Fruit fly (Drosophila melanogaster) Kc167 (cell line): ENCODE measurements around the gene GstT4.

ENCODE experiments used
- Myc ChIP-seq: fragments of >200 bp; optimal IDR thresholded peaks from 2 replicates; lab custom pipeline; 2017; ENCODE audit warnings: missing external identifiers
- Sin3A ChIP-seq: fragments of >200 bp; optimal IDR thresholded peaks from 2 replicates; lab custom pipeline; 2018; ENCODE audit warnings: missing external identifiers
- h ChIP-seq: fragments of >200 bp; optimal IDR thresholded peaks from 3 replicates; lab custom pipeline; 2018; ENCODE audit warnings: missing external identifiers
- insv ChIP-seq: fragments of >200 bp; optimal IDR thresholded peaks from 3 replicates; lab custom pipeline; 2018; ENCODE audit warnings: missing external identifiers
- psq ChIP-seq: fragments of >200 bp; optimal IDR thresholded peaks from 2 replicates; lab custom pipeline; 2017; ENCODE audit warnings: missing external identifiers
- ttk ChIP-seq: sonication (Bioruptor generic); optimal IDR thresholded peaks from 2 replicates; lab custom pipeline; 2017; ENCODE audit warnings: missing external identifiers

Gene GstT4

DNA sequence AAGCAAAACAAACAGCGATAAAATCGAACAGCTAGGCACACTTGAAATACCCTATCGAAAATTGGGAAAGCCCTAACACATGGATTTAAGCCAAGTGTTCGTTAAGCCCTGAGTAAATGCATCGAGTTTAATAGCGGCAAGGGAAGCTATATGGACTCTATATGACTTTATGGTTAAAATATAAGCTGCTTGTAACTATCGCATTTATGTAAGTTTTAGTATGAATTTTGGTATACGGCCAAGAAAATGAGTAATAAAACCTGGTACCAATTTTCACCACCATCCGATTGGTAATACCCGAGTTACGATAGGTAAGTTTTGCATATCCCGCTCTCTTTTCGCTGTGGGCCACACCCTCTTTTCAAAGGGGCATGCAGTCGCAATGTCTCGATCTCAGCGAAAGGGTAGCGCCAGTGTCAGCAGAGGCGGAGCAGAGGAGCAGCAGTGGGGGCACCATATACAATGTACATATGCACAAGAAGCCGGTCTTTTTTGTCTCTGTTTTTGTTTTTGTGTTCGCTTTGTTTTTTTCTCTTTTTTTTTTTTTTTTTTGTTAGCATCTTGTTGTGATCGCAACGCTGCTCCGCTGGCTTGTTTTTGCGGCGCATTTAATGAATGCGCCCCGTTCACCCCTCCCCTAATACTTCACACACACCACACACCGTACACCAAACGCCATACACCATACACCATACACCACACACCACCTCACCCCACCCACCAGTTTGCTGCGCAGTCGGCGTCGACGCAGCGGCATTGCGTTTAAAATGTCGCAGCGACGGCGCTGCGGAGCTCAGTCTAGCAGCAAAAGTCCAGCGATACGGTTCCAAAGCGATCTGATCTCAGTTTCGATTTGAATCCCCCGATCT is at the start of gene GstT4:
TSS of gene GstT4 (plus strand) at position 788 of the 869 bp plus-strand sequence.
- peak; percentile 73 for TF ChIP-seq psq (lab: Kevin White, UChicago)
- TF ChIP-seq Sin3A (lab: Kevin White, UChicago): no peak

DNA sequence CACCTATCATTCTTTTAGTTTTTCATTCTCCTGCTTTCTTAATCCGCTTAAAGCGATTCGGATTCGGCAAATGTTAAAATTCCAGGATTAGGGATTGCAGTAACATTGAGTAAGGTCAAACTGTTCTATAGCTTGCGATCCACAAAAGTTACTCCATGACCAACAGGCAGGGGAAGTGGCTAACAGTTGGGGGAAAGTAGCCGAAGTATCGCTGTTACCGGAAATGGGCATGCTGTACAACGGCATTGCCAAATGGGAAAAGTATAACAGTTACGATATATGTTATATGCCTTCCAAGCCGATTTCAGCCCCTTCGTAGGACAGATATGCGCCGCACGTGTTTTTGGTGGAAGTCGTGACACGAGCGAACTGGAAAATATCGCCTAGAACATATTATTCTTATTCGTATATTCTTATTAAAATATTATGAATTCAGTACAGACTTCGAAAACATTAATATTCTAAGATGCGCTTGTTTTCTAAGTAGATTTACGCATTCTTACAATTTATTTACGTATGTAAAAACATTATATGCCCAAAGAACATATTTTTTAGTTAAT is 46.2 kb upstream of the GstT4 start:
- TF ChIP-seq Myc (lab: Kevin White, UChicago): no peak
- no peak for TF ChIP-seq ttk
- TF ChIP-seq psq (lab: Kevin White, UChicago): no peak
- TF ChIP-seq Sin3A (lab: Kevin White, UChicago): no peak
- TF ChIP-seq h (lab: Kevin White, UChicago): no peak
- TF ChIP-seq insv: no peak

- TF ChIP-seq psq (lab: Kevin White, UChicago): no peak
- TF ChIP-seq ttk: no peak
- TF ChIP-seq h (lab: Kevin White, UChicago): no peak
- no peak for TF ChIP-seq Sin3A (lab: Kevin White, UChicago)
- no peak for TF ChIP-seq Myc (lab: Kevin White, UChicago)
- no peak for TF ChIP-seq insv
Measured at dm6 chrX:13358948-13359347, 45.6 kb upstream of the GstT4 start, which contains the start of gene Syt12. TSS of gene Syt12 (plus strand) at chrX:13359248.

DNA sequence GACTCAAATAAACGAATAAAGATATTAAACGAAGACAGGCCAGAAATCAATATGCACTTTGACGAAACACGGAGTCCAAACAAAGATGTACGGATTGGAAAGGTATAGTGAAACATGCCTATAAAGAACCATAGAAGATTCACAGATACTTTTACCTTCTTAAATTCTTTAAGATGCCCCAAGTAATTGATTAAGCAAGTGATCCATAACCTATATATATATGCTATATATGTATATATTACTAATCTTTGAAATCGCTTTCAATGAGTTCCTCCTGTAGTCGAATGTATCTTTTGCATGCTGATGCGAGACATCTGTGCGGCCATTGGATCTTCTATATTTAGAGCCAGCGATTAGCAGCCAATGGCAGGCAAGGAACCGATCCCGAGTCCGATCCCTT is 36.4 kb upstream of the GstT4 start, which contains the start of gene dmrt11E:
TSS of gene dmrt11E (plus strand) at position 43 of the 400 bp plus-strand sequence.
- TF ChIP-seq Sin3A (lab: Kevin White, UChicago): no peak
- no peak for TF ChIP-seq h (lab: Kevin White, UChicago)
- no peak for TF ChIP-seq ttk
- no peak for TF ChIP-seq Myc (lab: Kevin White, UChicago)
- no peak for TF ChIP-seq psq (lab: Kevin White, UChicago)
- no peak for TF ChIP-seq insv

DNA sequence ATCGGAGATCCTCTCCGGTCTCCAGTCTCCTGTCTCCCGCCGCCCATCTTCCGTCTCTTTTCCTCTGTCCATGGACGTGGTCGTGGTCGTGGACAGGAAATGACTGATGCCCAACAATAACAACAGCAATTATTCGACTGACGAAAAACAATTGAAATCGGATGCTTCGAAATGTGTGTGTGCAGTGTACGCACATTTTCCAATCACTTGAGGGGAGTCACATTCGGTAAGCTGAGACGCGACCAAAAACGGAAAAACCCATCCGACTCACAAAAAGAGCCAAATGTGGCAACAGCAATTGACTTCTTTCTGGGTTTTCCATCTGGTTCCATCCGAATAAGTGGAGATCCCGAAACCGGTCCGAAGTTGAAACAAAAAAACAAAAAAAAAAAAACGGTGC is 35.1 kb upstream of the GstT4 start:
- TF ChIP-seq Myc (lab: Kevin White, UChicago) (no peak), Sin3A (lab: Kevin White, UChicago) (no peak), h (lab: Kevin White, UChicago) (no peak), insv (no peak), psq (lab: Kevin White, UChicago) (no peak), ttk (no peak)

DNA sequence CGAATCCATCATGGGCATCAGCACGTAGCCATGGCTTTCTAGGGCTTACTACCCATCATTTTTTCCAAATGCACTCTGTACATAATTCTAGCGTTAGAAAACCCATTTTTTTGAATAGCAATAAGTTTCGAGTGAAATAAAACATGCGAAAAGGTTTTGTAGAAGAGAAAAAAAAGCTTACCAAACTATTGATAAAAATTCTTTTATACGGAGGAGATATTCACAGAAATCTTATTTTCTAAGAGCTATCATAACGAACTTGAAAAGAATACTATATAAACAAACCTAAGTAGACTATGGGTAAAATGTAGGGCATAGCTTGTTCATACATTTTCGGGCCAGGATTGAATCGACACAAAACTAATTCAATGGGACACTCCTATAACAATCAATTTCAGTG is 34.2 kb upstream of the GstT4 start, which contains the start of gene CG1640:
TSS of gene CG1640 (plus strand) at position 301 of the 400 bp plus-strand sequence.
- TF ChIP-seq psq (lab: Kevin White, UChicago): no peak
- TF ChIP-seq insv: no peak
- TF ChIP-seq Myc (lab: Kevin White, UChicago): no peak
- TF ChIP-seq ttk: no peak
- TF ChIP-seq h (lab: Kevin White, UChicago): no peak
- TF ChIP-seq Sin3A (lab: Kevin White, UChicago): no peak

DNA sequence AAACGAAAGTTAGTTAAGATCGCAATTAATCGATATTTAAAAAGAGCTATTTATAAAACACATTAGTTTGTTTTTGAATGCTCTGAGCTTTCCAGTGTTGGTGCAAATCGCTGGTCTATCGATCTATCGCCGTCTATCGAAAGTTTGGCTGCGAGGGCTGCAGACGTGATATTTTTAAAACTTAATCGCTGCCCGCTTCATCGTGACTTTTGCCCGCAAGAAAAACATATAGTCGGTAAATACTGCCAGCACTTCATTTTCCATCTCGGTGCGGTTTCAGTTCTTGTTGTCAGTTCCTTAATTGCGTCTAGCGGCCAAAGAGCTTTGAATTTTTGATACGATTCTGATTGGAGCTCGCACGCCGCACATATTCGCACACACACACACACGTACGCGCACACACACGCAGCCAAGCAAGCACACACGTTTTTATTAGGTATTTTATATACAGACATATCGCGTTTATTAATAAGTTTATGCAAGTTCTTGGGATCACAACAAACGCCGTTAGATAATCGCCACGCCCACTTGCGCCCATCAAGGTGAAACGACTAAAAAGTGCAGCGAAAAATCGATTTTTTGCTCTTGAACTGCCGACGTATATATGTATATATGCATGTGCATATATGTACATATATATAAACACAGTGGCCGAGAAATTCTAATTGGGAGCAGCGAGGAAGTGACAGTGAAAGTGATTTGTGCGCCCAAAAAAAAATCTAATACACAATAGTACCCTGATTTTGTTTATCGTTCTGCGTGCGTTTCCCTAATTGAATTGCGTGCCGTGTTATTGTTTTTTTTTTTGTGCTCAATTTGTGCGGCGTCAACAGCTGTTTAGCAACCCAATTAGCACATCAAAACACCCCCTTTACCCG is 33.5 kb upstream of the GstT4 start:
- no peak for TF ChIP-seq ttk
- TF ChIP-seq insv: no peak
- TF ChIP-seq h (lab: Kevin White, UChicago): no peak
- TF ChIP-seq Myc (lab: Kevin White, UChicago): no peak
- TF ChIP-seq psq (lab: Kevin White, UChicago): no peak
- TF ChIP-seq Sin3A (lab: Kevin White, UChicago): no peak

- TF ChIP-seq insv: no peak
- no peak for TF ChIP-seq Myc (lab: Kevin White, UChicago)
- no peak for TF ChIP-seq h (lab: Kevin White, UChicago)
- TF ChIP-seq Sin3A (lab: Kevin White, UChicago): no peak
- no peak for TF ChIP-seq psq (lab: Kevin White, UChicago)
- TF ChIP-seq ttk: no peak
Measured at dm6 chrX:13371704-13372049, 32.9 kb upstream of the GstT4 start.

DNA sequence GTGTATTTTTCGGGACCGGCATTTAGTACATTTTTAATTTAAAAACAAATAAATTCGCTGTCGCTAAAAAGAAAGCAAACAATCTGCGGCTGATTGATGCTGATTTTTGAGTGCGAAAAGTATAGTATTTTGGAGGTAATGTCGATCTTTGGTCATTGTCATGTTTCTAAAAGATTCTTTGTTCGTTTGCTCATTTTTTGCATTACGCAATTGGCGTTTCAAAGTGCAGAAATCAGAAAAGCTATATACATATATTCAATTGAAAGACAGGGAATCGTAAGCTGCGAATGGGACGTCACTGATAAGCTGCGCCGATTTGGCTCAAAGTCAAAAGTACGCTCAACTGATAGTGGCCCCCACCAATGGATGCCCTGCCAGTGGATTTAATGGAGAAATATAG is 32.0 kb upstream of the GstT4 start:
- TF ChIP-seq h (lab: Kevin White, UChicago): no peak
- TF ChIP-seq ttk: no peak
- TF ChIP-seq Myc (lab: Kevin White, UChicago): no peak
- no peak for TF ChIP-seq Sin3A (lab: Kevin White, UChicago)
- no peak for TF ChIP-seq insv
- no peak for TF ChIP-seq psq (lab: Kevin White, UChicago)

DNA sequence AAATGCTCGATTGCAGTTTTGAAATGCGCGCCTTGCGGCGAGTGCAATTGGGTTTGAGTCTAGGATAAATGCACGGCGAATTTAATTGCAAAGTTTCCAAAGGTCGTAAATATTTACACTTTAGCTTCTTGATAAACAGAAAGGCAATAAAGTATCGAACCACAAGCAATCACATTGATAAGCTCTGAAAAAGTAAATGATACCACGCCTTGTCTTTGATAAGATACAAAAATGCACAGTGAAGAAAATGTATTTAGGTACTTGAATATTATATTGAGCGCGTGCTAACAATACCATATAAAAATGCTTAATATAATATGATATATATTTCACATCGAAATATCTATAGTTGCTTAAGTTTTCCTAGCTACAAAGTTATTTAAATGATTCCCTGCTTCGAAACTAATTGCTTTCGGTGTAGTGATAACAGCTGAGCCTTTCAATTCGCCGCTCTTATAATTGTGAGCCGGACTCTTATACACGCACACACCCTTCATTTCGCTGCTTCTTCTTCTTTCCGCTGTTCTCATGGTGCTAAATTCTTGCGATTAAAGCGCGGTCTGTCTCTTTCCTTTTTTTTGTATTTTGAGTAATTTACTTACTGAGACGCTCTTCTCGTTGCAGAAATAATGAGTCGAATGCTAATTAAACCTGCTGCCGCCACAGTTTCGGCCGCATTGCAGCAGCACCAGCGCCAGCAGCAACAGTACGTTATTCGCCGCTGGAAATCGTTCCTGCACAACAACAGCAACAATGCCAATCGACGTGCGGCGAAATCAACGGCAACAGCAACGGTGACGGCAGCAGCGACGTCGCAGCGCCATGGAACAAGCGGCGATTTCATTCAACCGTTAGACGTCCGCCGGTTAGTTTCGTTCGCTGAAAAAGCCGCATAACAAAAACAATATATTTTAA is 31.1 kb upstream of the GstT4 start:
- TF ChIP-seq ttk (no peak), Sin3A (lab: Kevin White, UChicago) (no peak), h (lab: Kevin White, UChicago) (no peak), insv (no peak), psq (lab: Kevin White, UChicago) (no peak), Myc (lab: Kevin White, UChicago) (no peak)

- no peak for TF ChIP-seq insv
- no peak for TF ChIP-seq ttk
- no peak for TF ChIP-seq h (lab: Kevin White, UChicago)
- no peak for TF ChIP-seq Myc (lab: Kevin White, UChicago)
- TF ChIP-seq Sin3A (lab: Kevin White, UChicago): no peak
- TF ChIP-seq psq (lab: Kevin White, UChicago): no peak
Measured at dm6 chrX:13374154-13374536, 30.4 kb upstream of the GstT4 start.
